Worm (Caenorhabditis elegans): ENCODE data around the gene arrd-17.
A peak's percentile ranks its signal among the peaks of the same experiment; 100 is the strongest.

- TF ChIP-seq ref-1 (GFP tag; conservative IDR thresholded peaks at IDR 0.05) (no peak), flt-1 (GFP tag; IDR thresholded peaks at IDR 0.05) (peak; percentile 84), cog-1 (tag; optimal IDR thresholded peaks at IDR 0.05) (peak; percentile 98), med-1 (GFP tag; optimal IDR thresholded peaks at IDR 0.05; ENCODE audit: insufficient read depth) (peak; percentile 31), T22C8.4 (GFP tag; IDR thresholded peaks at IDR 0.05) (peak; percentile 96), ztf-23 (GFP tag; IDR thresholded peaks at IDR 0.05) (peak; percentile 100)
Measured at ce11 chrIII:13643534-13643933, 12.9 kb upstream of the arrd-17 start, which contains the start of the genes drr-2 and set-16.
